Worm (Caenorhabditis elegans) whole organism, L4 larva: ENCODE data around the gene C18E9.7.
A peak's percentile ranks its signal among the peaks of the same experiment; 100 is the strongest.

ENCODE experiments used
- daf-19 ChIP-seq: fragments of 200-800 bp; sonication (Bioruptor generic); conservative IDR thresholded peaks from 2 replicates; pipeline ENCODE4 v1.3.6; 2022; ENCODE audit warnings: missing genetic modification characterization, missing compliant biosample characterization
- dmd-6 ChIP-seq: fragments of 200-800 bp; sonication (Bioruptor generic); IDR thresholded peaks from 2 replicates; pipeline ENCODE4 v1.3.6; 2022; ENCODE audit warnings: missing genetic modification reagents, missing genetic modification characterization, missing compliant biosample characterization
- dpl-1 ChIP-seq: fragments of 150-350 bp; optimal IDR thresholded peaks from 2 replicates; lab custom pipeline; 2014; ENCODE audit warnings: missing biosample characterization, missing genetic modification reagents, missing genetic modification characterization
- egl-27 ChIP-seq: sonication (generic microtip); optimal IDR thresholded peaks from 3 replicates; lab custom pipeline; 2017; ENCODE audit warnings: missing biosample characterization, missing genetic modification reagents, missing genetic modification characterization
- egl-43 ChIP-seq: fragments of 200-800 bp; sonication (Bioruptor generic); IDR thresholded peaks from 2 replicates; pipeline ENCODE4 v1.3.6; 2022; ENCODE audit warnings: missing genetic modification reagents, missing genetic modification characterization, missing compliant biosample characterization
- lin-15B ChIP-seq: fragments of 150-350 bp; sonication (generic microtip); optimal IDR thresholded peaks from 3 replicates; lab custom pipeline; 2014; ENCODE audit warnings: missing biosample characterization, missing genetic modification characterization
- lin-39 ChIP-seq: fragments of 150-350 bp; optimal IDR thresholded peaks from 2 replicates; lab custom pipeline; 2014; ENCODE audit warnings: missing biosample characterization, missing genetic modification reagents, missing genetic modification characterization
- nhr-11 ChIP-seq: fragments of 150-350 bp; optimal IDR thresholded peaks from 2 replicates; lab custom pipeline; 2014; ENCODE audit warnings: missing biosample characterization, missing genetic modification characterization
- nhr-77 ChIP-seq: fragments of 150-350 bp; optimal IDR thresholded peaks from 2 replicates; lab custom pipeline; 2014; ENCODE audit warnings: missing biosample characterization, missing genetic modification characterization
- snpc-4 ChIP-seq: fragments of 150-350 bp; optimal IDR thresholded peaks from 2 replicates; lab custom pipeline; 2014; ENCODE audit warnings: missing biosample characterization, missing genetic modification characterization
- ztf-11 ChIP-seq: fragments of 150-350 bp; optimal IDR thresholded peaks from 2 replicates; lab custom pipeline; 2014; ENCODE audit warnings: missing biosample characterization, missing genetic modification characterization

- no peak for TF ChIP-seq lin-15B (tag; lab: Kevin White, UChicago)
- peak; percentile 67; the same call in 1 of the 2 replicates for TF ChIP-seq egl-43
- no peak for TF ChIP-seq lin-39 (tag; lab: Kevin White, UChicago)
- TF ChIP-seq snpc-4 (tag; lab: Kevin White, UChicago) = no peak
- TF ChIP-seq nhr-77 (tag; lab: Kevin White, UChicago) = no peak
- no peak for TF ChIP-seq daf-19 (GFP tag; lab: Robert Waterston, UW)
- no peak for TF ChIP-seq ztf-11
- no peak for TF ChIP-seq egl-27
- TF ChIP-seq dmd-6 (GFP tag; lab: Robert Waterston, UW) = no peak
- no peak for TF ChIP-seq nhr-11 (tag; lab: Kevin White, UChicago)
- TF ChIP-seq dpl-1 (GFP tag; lab: Kevin White, UChicago) = no peak
These were observed 25.2 kb upstream of the C18E9.7 start for ce11 chrII:9007741-9008140.
